Worm (Caenorhabditis elegans) whole organism, young adult: ENCODE measurements around the gene F46F5.1.

Experiments
- B0019.2 ChIP-seq: fragments of 200-800 bp; sonication (Bioruptor generic); conservative IDR thresholded peaks from 2 replicates; pipeline ENCODE4 v1.3.6; 2022; ENCODE audit warnings: missing genetic modification reagents, missing genetic modification characterization, missing compliant biosample characterization
- C17E4.6 ChIP-seq: fragments of 200-800 bp; sonication (Bioruptor generic); IDR thresholded peaks from 2 replicates; pipeline ENCODE4 v1.3.6; 2022; ENCODE audit warnings: missing genetic modification reagents, missing genetic modification characterization, missing compliant biosample characterization
- F22D6.2 ChIP-seq: sonication (generic microtip); optimal IDR thresholded peaks from 2 replicates; lab custom pipeline; 2016; ENCODE audit warnings: mild to moderate bottlenecking, missing genetic modification characterization, missing compliant biosample characterization
- F33H1.4 ChIP-seq: fragments of 200-800 bp; sonication (Bioruptor generic); IDR thresholded peaks from 2 replicates; pipeline ENCODE4 v1.3.6; 2022; ENCODE audit warnings: missing genetic modification reagents, missing genetic modification characterization, missing compliant biosample characterization
- F52B5.7 ChIP-seq: sonication (generic microtip); optimal IDR thresholded peaks from 2 replicates; lab custom pipeline; 2016; ENCODE audit warnings: mild to moderate bottlenecking, missing genetic modification characterization, missing compliant biosample characterization
- F57C9.4 ChIP-seq: sonication (generic microtip); optimal IDR thresholded peaks from 2 replicates; lab custom pipeline; 2017; ENCODE audit warnings: mild to moderate bottlenecking, missing genetic modification characterization, missing compliant biosample characterization
- akir-1 ChIP-seq: fragments of 200-800 bp; sonication (Bioruptor generic); optimal IDR thresholded peaks from 2 replicates; lab custom pipeline; 2018; ENCODE audit warnings: mild to moderate bottlenecking, missing genetic modification characterization, moderate library complexity, missing compliant biosample characterization
- bed-1 ChIP-seq: fragments of 200-800 bp; sonication (Bioruptor generic); IDR thresholded peaks from 2 replicates; pipeline ENCODE4 v1.3.6; 2022; ENCODE audit warnings: missing genetic modification reagents, missing genetic modification characterization, missing compliant biosample characterization
- ceh-58 ChIP-seq: fragments of 200-800 bp; sonication (Bioruptor generic); IDR thresholded peaks from 2 replicates; pipeline ENCODE4 v1.3.6; 2022; ENCODE audit warnings: missing genetic modification characterization, missing compliant biosample characterization
- ceh-79 ChIP-seq: sonication (generic microtip); optimal IDR thresholded peaks from 2 replicates; lab custom pipeline; 2017; ENCODE audit warnings: mild to moderate bottlenecking, missing genetic modification characterization, missing compliant biosample characterization
- him-1 ChIP-seq: sonication (generic microtip); optimal IDR thresholded peaks from 2 replicates; lab custom pipeline; 2016; ENCODE audit warnings: missing genotype, missing genetic modification reagents, missing genetic modification characterization, missing compliant biosample characterization
- hmg-1.2 ChIP-seq: fragments of 200-800 bp; sonication (Bioruptor generic); IDR thresholded peaks from 2 replicates; pipeline ENCODE4 v1.3.6; 2022; ENCODE audit warnings: missing genetic modification reagents, missing genetic modification characterization, missing compliant biosample characterization
- let-607 ChIP-seq, 2 experiments: fragments of 200-800 bp in 1 of 2; sonication (Bioruptor generic) in 1 of 2; sonication (generic microtip) in 1 of 2; optimal IDR thresholded peaks; 2 replicates each; lab custom pipeline; 2016 to 2018; ENCODE audit warnings: mild to moderate bottlenecking in 2 of 2, missing compliant biosample characterization in 2 of 2, missing genetic modification characterization in 2 of 2, moderate library complexity in 2 of 2, missing genotype in 1 of 2
- lin-54 ChIP-seq: fragments of 200-800 bp; sonication (Bioruptor generic); optimal IDR thresholded peaks from 2 replicates; lab custom pipeline; 2018; ENCODE audit warnings: mild to moderate bottlenecking, missing genetic modification characterization, missing compliant biosample characterization
- madf-6 ChIP-seq: fragments of 200-800 bp; sonication (Bioruptor generic); IDR thresholded peaks from 2 replicates; pipeline ENCODE4 v1.3.6; 2022; ENCODE audit warnings: missing genetic modification reagents, missing genetic modification characterization, missing compliant biosample characterization
- mel-28 ChIP-seq: sonication (generic microtip); optimal IDR thresholded peaks from 2 replicates; lab custom pipeline; 2016; ENCODE audit warnings: borderline replicate concordance, mild to moderate bottlenecking, missing genetic modification characterization, missing compliant biosample characterization
- nhr-179 ChIP-seq: sonication (generic microtip); optimal IDR thresholded peaks from 2 replicates; lab custom pipeline; 2016; ENCODE audit warnings: mild to moderate bottlenecking, missing genetic modification characterization, missing compliant biosample characterization
- pbrm-1 ChIP-seq: fragments of 200-800 bp; sonication (Bioruptor generic); IDR thresholded peaks from 2 replicates; pipeline ENCODE4 v1.3.6; 2022; ENCODE audit warnings: missing genetic modification reagents, missing genetic modification characterization, missing compliant biosample characterization
- rec-8 ChIP-seq, 2 experiments: sonication (generic microtip); optimal IDR thresholded peaks; 2 replicates each; lab custom pipeline; 2016; ENCODE audit warnings: mild to moderate bottlenecking in 2 of 2, missing genetic modification characterization in 2 of 2, missing genetic modification reagents in 2 of 2, missing genotype in 2 of 2, missing biosample characterization in 1 of 2, missing compliant biosample characterization in 1 of 2, moderate library complexity in 1 of 2
- snpc-4 ChIP-seq, 5 experiments: fragments of 150-350 bp in 1 of 5; sonication (generic microtip) in 4 of 5; optimal IDR thresholded peaks; 2 replicates each; lab custom pipeline; 2014 to 2018; ENCODE audit warnings: missing genetic modification characterization in 5 of 5, missing biosample characterization in 3 of 5, antibody characterized with exemption in 2 of 5, mild to moderate bottlenecking in 2 of 5, missing compliant biosample characterization in 2 of 5, missing genotype in 2 of 5, moderate library complexity in 2 of 5, missing genetic modification reagents in 1 of 5
- sptf-2 ChIP-seq: fragments of 200-800 bp; sonication (Bioruptor generic); optimal IDR thresholded peaks from 2 replicates; lab custom pipeline; 2018; ENCODE audit warnings: mild to moderate bottlenecking, missing genetic modification characterization, missing compliant biosample characterization
- tbp1 ChIP-seq: fragments of 200-800 bp; sonication (Bioruptor generic); optimal IDR thresholded peaks from 2 replicates; lab custom pipeline; 2018; ENCODE audit warnings: mild to moderate bottlenecking, missing genetic modification characterization, missing compliant biosample characterization
- zfh-2 ChIP-seq: fragments of 200-800 bp; sonication (Bioruptor generic); conservative IDR thresholded peaks from 2 replicates; pipeline ENCODE4 v1.3.6; 2022; ENCODE audit warnings: missing genetic modification reagents, missing genetic modification characterization, missing compliant biosample characterization

F46F5.1 gene

ce11 chrII:750155-750554 is 41.6 kb downstream of the F46F5.1 start, which contains the start of gene snt-6:
snt-6 (minus strand) TSS chrII:750212.
- TF ChIP-seq zfh-2 (GFP tag; lab: Robert Waterston, UW) (peak; percentile 52), mel-28 (tag; lab: Kevin White, UChicago) (no peak), F22D6.2 (tag; lab: Kevin White, UChicago) (no peak), let-607 (tag; optimal IDR thresholded peaks at IDR 0.05; lab: Kevin White, UChicago) (no peak), tbp1 (peak; percentile 19), pbrm-1 (GFP tag; lab: Robert Waterston, UW) (peak; percentile 51; the same call in 1 of the 2 replicates)

ce11 chrII:740808-741207 is 50.9 kb downstream of the F46F5.1 start, which contains the start of gene fbxc-48:
fbxc-48 (minus strand) TSS chrII:740908.
- no peak for TF ChIP-seq bed-1 (GFP tag; lab: Robert Waterston, UW)
- no peak for TF ChIP-seq him-1
- TF ChIP-seq snpc-4 (GFP tag; optimal IDR thresholded peaks at IDR 0.05; lab: Kevin White, UChicago): no peak
- TF ChIP-seq snpc-4 (tag; optimal IDR thresholded peaks at IDR 0.05; lab: Kevin White, UChicago): no peak
- no peak for TF ChIP-seq nhr-179 (tag; lab: Kevin White, UChicago)
- no peak for TF ChIP-seq F52B5.7 (tag; lab: Kevin White, UChicago)
- no peak for TF ChIP-seq ceh-58 (GFP tag; lab: Robert Waterston, UW)
- TF ChIP-seq rec-8 (tag; optimal IDR thresholded peaks at IDR 0.05; lab: Kevin White, UChicago): no peak
- no peak for TF ChIP-seq akir-1 (GFP tag; lab: Kevin White, UChicago)
- TF ChIP-seq C17E4.6 (GFP tag; lab: Robert Waterston, UW): no peak
- no peak for TF ChIP-seq F33H1.4 (GFP tag; lab: Robert Waterston, UW)
- TF ChIP-seq F57C9.4 (tag; lab: Kevin White, UChicago): no peak
- no peak for TF ChIP-seq sptf-2 (GFP tag; lab: Kevin White, UChicago)
- no peak for TF ChIP-seq ceh-79 (tag; lab: Kevin White, UChicago)
- TF ChIP-seq madf-6 (GFP tag; lab: Robert Waterston, UW): no peak
- no peak for TF ChIP-seq B0019.2 (GFP tag; lab: Robert Waterston, UW)
- TF ChIP-seq lin-54: no peak
- TF ChIP-seq mel-28 (tag; lab: Kevin White, UChicago): no peak
- no peak for TF ChIP-seq hmg-1.2 (GFP tag; lab: Robert Waterston, UW)
